Worm (Caenorhabditis elegans) whole organism, late embryonic: ENCODE results near the gene F25F2.1.
A peak's percentile ranks its signal among the peaks of the same experiment; 100 is the strongest.

Source experiments
- ama-1 ChIP-seq: fragments of 150-350 bp; optimal IDR thresholded peaks from 2 replicates; lab custom pipeline; 2014
- ceh-30 ChIP-seq: fragments of 150-350 bp; optimal IDR thresholded peaks from 2 replicates; lab custom pipeline; 2014; ENCODE audit warnings: missing biosample characterization, missing genetic modification characterization
- ceh-31 ChIP-seq: sonication (generic microtip); optimal IDR thresholded peaks from 2 replicates; lab custom pipeline; 2016; ENCODE audit warnings: missing genetic modification characterization, missing compliant biosample characterization
- che-1 ChIP-seq: sonication (generic microtip); optimal IDR thresholded peaks from 2 replicates; lab custom pipeline; 2016; ENCODE audit warnings: mild to moderate bottlenecking, missing genetic modification characterization, missing compliant biosample characterization
- dmd-4 ChIP-seq: sonication (generic microtip); optimal IDR thresholded peaks from 2 replicates; lab custom pipeline; 2016; ENCODE audit warnings: borderline replicate concordance, missing genetic modification characterization, missing compliant biosample characterization
- elt-2 ChIP-seq: sonication (generic microtip); optimal IDR thresholded peaks from 2 replicates; lab custom pipeline; 2016; ENCODE audit warnings: missing genetic modification reagents, missing genetic modification characterization, missing compliant biosample characterization
- hlh-30 ChIP-seq: sonication (generic microtip); optimal IDR thresholded peaks from 2 replicates; lab custom pipeline; 2017; ENCODE audit warnings: antibody characterized with exemption, missing genetic modification characterization, missing compliant biosample characterization; ENCODE audit not compliant: insufficient read depth
- pha-4 ChIP-seq: fragments of 150-350 bp; optimal IDR thresholded peaks from 2 replicates; lab custom pipeline; 2018; ENCODE audit warnings: missing biosample characterization, missing genetic modification reagents, missing genetic modification characterization

F25F2.1 gene

DNA sequence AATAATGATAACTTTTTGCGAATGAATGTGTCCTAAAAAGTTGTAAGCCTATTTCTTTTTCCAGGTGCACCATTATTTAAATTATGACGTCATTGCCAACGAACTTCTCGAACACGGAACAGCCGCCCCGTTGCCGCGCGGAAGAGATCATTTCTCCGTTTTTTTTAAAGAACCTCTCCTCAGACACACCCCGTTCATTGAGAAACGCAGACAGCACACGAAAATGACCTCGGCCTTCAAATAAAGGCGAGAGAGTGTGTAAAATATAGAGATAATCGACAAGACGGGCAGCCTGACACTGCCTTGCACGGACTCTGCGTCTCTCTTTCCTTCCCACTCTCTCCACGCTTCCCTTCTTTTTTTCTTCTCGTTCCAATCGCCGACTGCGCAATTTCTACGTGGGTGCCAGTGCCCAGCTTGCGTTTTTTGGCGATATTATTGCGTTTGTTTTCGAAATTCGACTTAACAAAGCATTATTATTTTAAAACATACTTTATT, 51.8 kb downstream of the F25F2.1 start (continued):
- TF ChIP-seq ama-1 (lab: Kevin White, UChicago) (peak; percentile 52), ceh-31 (peak; percentile 66), dmd-4 (tag; lab: Kevin White, UChicago) (no peak), hlh-30 (tag; lab: Kevin White, UChicago) (peak; percentile 26), che-1 (tag; lab: Kevin White, UChicago) (no peak), pha-4 (tag; lab: Kevin White, UChicago) (no peak), ceh-30 (tag; lab: Kevin White, UChicago) (no peak)

DNA sequence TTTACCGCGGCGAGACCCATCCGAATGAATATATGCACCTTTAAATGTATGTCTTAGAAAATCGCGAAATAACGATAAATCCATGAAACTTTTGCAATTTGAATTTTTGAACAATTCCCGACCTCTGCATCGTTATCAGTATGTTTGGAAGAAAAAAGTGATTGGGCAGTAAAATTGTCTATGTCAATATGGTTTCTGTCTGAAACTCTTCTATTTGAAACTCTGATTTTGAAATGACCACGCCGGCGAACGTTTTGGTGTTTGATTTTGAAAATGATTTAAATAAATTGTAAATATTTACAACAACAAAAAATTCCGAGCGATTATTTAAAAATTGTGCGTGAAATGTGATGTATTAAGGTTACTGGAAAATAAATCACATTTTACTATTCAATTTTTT, 52.6 kb downstream of the F25F2.1 start:
- no peak for TF ChIP-seq ama-1 (lab: Kevin White, UChicago)
- TF ChIP-seq elt-2 (tag; lab: Kevin White, UChicago), result peak; percentile 10
